Fruit fly (Drosophila melanogaster) Kc167 (cell line): Measurements from ENCODE around the gene CG13008.

Experiments
- Myc ChIP-seq: fragments of >200 bp; optimal IDR thresholded peaks from 2 replicates; lab custom pipeline; 2017; ENCODE audit warnings: missing external identifiers
- Sin3A ChIP-seq: fragments of >200 bp; optimal IDR thresholded peaks from 2 replicates; lab custom pipeline; 2018; ENCODE audit warnings: missing external identifiers
- h ChIP-seq: fragments of >200 bp; optimal IDR thresholded peaks from 3 replicates; lab custom pipeline; 2018; ENCODE audit warnings: missing external identifiers
- insv ChIP-seq: fragments of >200 bp; optimal IDR thresholded peaks from 3 replicates; lab custom pipeline; 2018; ENCODE audit warnings: missing external identifiers
- psq ChIP-seq: fragments of >200 bp; optimal IDR thresholded peaks from 2 replicates; lab custom pipeline; 2017; ENCODE audit warnings: missing external identifiers
- ttk ChIP-seq: sonication (Bioruptor generic); optimal IDR thresholded peaks from 2 replicates; lab custom pipeline; 2017; ENCODE audit warnings: missing external identifiers

- TF ChIP-seq ttk (lab: Kevin White, UChicago): no peak
- TF ChIP-seq psq (lab: Kevin White, UChicago): no peak
- no peak for TF ChIP-seq h (lab: Kevin White, UChicago)
- no peak for TF ChIP-seq Myc (lab: Kevin White, UChicago)
- TF ChIP-seq insv (lab: Kevin White, UChicago): no peak
- TF ChIP-seq Sin3A (lab: Kevin White, UChicago): no peak
These were observed 33.2 kb downstream of the CG13008 start for dm6 chrX:16744345-16744744.
